Fruit fly (Drosophila melanogaster) whole organism, embryonic: Measurements from ENCODE around the gene lobo.

Experiments used
- BEAF-32 ChIP-seq: fragments of 200-800 bp; sonication (Bioruptor generic); optimal IDR thresholded peaks from 3 replicates; lab custom pipeline; 2017; ENCODE audit warnings: missing biosample characterization, missing genetic modification characterization, mild to moderate bottlenecking, moderate library complexity, missing genetic modification reagents
- CG10565 ChIP-seq: fragments of 200-800 bp; sonication (Bioruptor generic); optimal IDR thresholded peaks from 3 replicates; lab custom pipeline; 2016; ENCODE audit warnings: missing biosample characterization, mild to moderate bottlenecking, missing genetic modification characterization
- CG11398 ChIP-seq: fragments of 200-800 bp; sonication (Bioruptor generic); optimal IDR thresholded peaks from 2 replicates; lab custom pipeline; 2016; ENCODE audit warnings: missing biosample characterization, missing genetic modification characterization
- CG12219 ChIP-seq: fragments of 200-800 bp; sonication (Bioruptor generic); optimal IDR thresholded peaks from 3 replicates; lab custom pipeline; 2018; ENCODE audit warnings: missing biosample characterization, mild to moderate bottlenecking, missing genetic modification characterization
- CG1233 ChIP-seq: fragments of 200-800 bp; sonication (Bioruptor generic); optimal IDR thresholded peaks from 4 replicates; lab custom pipeline; 2018; ENCODE audit warnings: missing biosample characterization, mild to moderate bottlenecking, missing genetic modification characterization
- CG12659 ChIP-seq: fragments of 200-800 bp; sonication (Bioruptor generic); optimal IDR thresholded peaks from 3 replicates; lab custom pipeline; 2017; ENCODE audit warnings: mild to moderate bottlenecking, missing biosample characterization, missing genetic modification reagents, missing genetic modification characterization
- CG13424 ChIP-seq: fragments of 200-800 bp; sonication (Bioruptor generic); optimal IDR thresholded peaks from 2 replicates; lab custom pipeline; 2019; ENCODE audit warnings: missing biosample characterization, mild to moderate bottlenecking, missing genetic modification characterization, moderate library complexity
- CG18262 ChIP-seq: fragments of 200-800 bp; optimal IDR thresholded peaks from 3 replicates; lab custom pipeline; 2019; ENCODE audit warnings: missing biosample characterization, mild to moderate bottlenecking, missing genetic modification characterization, moderate library complexity
- CG18599 ChIP-seq: fragments of 200-800 bp; sonication (Bioruptor generic); optimal IDR thresholded peaks from 3 replicates; lab custom pipeline; 2017; ENCODE audit warnings: missing biosample characterization, missing genetic modification characterization, mild to moderate bottlenecking, moderate library complexity, missing genetic modification reagents
- CG2116 ChIP-seq: fragments of 200-800 bp; sonication (Bioruptor generic); optimal IDR thresholded peaks from 3 replicates; lab custom pipeline; 2018; ENCODE audit warnings: missing biosample characterization, mild to moderate bottlenecking, missing genetic modification characterization
- CG2129 ChIP-seq: fragments of 200-800 bp; sonication (Bioruptor generic); IDR thresholded peaks from 2 replicates; pipeline ENCODE4 v1.3.6; 2022; ENCODE audit warnings: missing biosample characterization, missing genetic modification characterization; ENCODE audit not compliant: partially characterized antibody
- CG2712 ChIP-seq: fragments of 200-800 bp; optimal IDR thresholded peaks from 3 replicates; lab custom pipeline; 2019; ENCODE audit warnings: missing biosample characterization, mild to moderate bottlenecking, missing genetic modification characterization, moderate library complexity
- CG3163 ChIP-seq: fragments of 200-800 bp; sonication (Bioruptor generic); optimal IDR thresholded peaks from 3 replicates; lab custom pipeline; 2016; ENCODE audit warnings: missing biosample characterization, missing genetic modification characterization
- CG3726 ChIP-seq: fragments of 200-800 bp; sonication (Bioruptor generic); IDR thresholded peaks from 3 replicates; pipeline ENCODE4, ENCODE4 v1.3.6; 2022; ENCODE audit warnings: missing biosample characterization, missing genetic modification characterization
- CG3847 ChIP-seq: fragments of 200-800 bp; sonication (Bioruptor generic); IDR thresholded peaks from 2 replicates; pipeline ENCODE4 v1.3.6; 2022; ENCODE audit warnings: missing biosample characterization, missing genetic modification characterization
- CG42726 ChIP-seq: fragments of 200-800 bp; sonication (Bioruptor generic); IDR thresholded peaks from 2 replicates; pipeline ENCODE4 v1.3.6; 2022; ENCODE audit warnings: missing biosample characterization, missing genetic modification characterization; ENCODE audit not compliant: partially characterized antibody
- CG5245 ChIP-seq: fragments of 200-800 bp; sonication (Bioruptor generic); optimal IDR thresholded peaks from 3 replicates; lab custom pipeline; 2016; ENCODE audit warnings: missing biosample characterization, missing genetic modification characterization
- CG6254 ChIP-seq: fragments of 200-800 bp; sonication (Bioruptor generic); optimal IDR thresholded peaks from 3 replicates; lab custom pipeline; 2017; ENCODE audit warnings: mild to moderate bottlenecking, missing biosample characterization, missing genetic modification reagents, missing genetic modification characterization
- CG6854 ChIP-seq: fragments of 200-800 bp; sonication (Bioruptor generic); optimal IDR thresholded peaks from 3 replicates; lab custom pipeline; 2017; ENCODE audit warnings: missing biosample characterization, mild to moderate bottlenecking, missing genetic modification characterization
- CG7745 ChIP-seq: fragments of 200-800 bp; sonication (Bioruptor generic); optimal IDR thresholded peaks from 2 replicates; lab custom pipeline; 2018; ENCODE audit warnings: missing biosample characterization, mild to moderate bottlenecking, missing genetic modification characterization, moderate library complexity
- CG7786 ChIP-seq: fragments of 200-800 bp; sonication (Bioruptor generic); optimal IDR thresholded peaks from 2 replicates; lab custom pipeline; 2016; ENCODE audit warnings: missing biosample characterization, missing genetic modification characterization
- CG7928 ChIP-seq: fragments of 200-800 bp; sonication (Bioruptor generic); optimal IDR thresholded peaks from 2 replicates; lab custom pipeline; 2017; ENCODE audit warnings: missing biosample characterization, mild to moderate bottlenecking, missing genetic modification characterization
- CG9727 ChIP-seq: fragments of 200-800 bp; sonication (Bioruptor generic); optimal IDR thresholded peaks from 3 replicates; lab custom pipeline; 2017; ENCODE audit warnings: missing biosample characterization, mild to moderate bottlenecking, missing genetic modification characterization
- CG9817 ChIP-seq: fragments of 200-800 bp; sonication (Bioruptor generic); optimal IDR thresholded peaks from 2 replicates; lab custom pipeline; 2018; ENCODE audit warnings: missing biosample characterization, mild to moderate bottlenecking, missing genetic modification characterization, moderate library complexity
- CoRest ChIP-seq: fragments of 200-800 bp; sonication (Bioruptor generic); optimal IDR thresholded peaks from 3 replicates; lab custom pipeline; 2018; ENCODE audit warnings: missing biosample characterization, mild to moderate bottlenecking, missing genetic modification characterization, moderate library complexity
- Fer2 ChIP-seq: fragments of 200-800 bp; sonication (Bioruptor generic); optimal IDR thresholded peaks from 2 replicates; lab custom pipeline; 2018; ENCODE audit warnings: missing biosample characterization, mild to moderate bottlenecking, missing genetic modification characterization, moderate library complexity
- HLH3B ChIP-seq: fragments of 200-800 bp; sonication (Bioruptor generic); IDR thresholded peaks from 2 replicates; pipeline ENCODE4 v1.3.6; 2022; ENCODE audit warnings: missing biosample characterization, missing genetic modification characterization
- HmgD ChIP-seq: fragments of 200-800 bp; sonication (Bioruptor generic); optimal IDR thresholded peaks from 3 replicates; lab custom pipeline; 2016; ENCODE audit warnings: missing biosample characterization, missing genetic modification characterization
- Med ChIP-seq: fragments of 200-800 bp; sonication (Bioruptor generic); peaks from one replicate; lab custom pipeline; 2016; ENCODE audit warnings: missing biosample characterization, missing genetic modification characterization, mild to moderate bottlenecking, inconsistent platforms, moderate library complexity
- Myb ChIP-seq: fragments of 200-800 bp; sonication (Bioruptor generic); optimal IDR thresholded peaks from 2 replicates; lab custom pipeline; 2016; ENCODE audit warnings: missing biosample characterization, missing genetic modification characterization
- NC2α ChIP-seq: fragments of 200-800 bp; sonication (Bioruptor generic); optimal IDR thresholded peaks from 2 replicates; lab custom pipeline; 2016; ENCODE audit warnings: missing biosample characterization, missing genetic modification characterization
- PHDP ChIP-seq: fragments of 200-800 bp; sonication (Bioruptor generic); optimal IDR thresholded peaks from 3 replicates; lab custom pipeline; 2018; ENCODE audit warnings: missing biosample characterization, mild to moderate bottlenecking, missing genetic modification characterization, moderate library complexity
- Scr ChIP-seq: fragments of 200-800 bp; sonication (Bioruptor generic); IDR thresholded peaks from 2 replicates; pipeline ENCODE4 v1.3.6; 2022; ENCODE audit warnings: missing biosample characterization, missing genetic modification characterization; ENCODE audit not compliant: partially characterized antibody
- Side ChIP-seq: fragments of 200-800 bp; sonication (Bioruptor generic); optimal IDR thresholded peaks from 2 replicates; lab custom pipeline; 2016; ENCODE audit warnings: missing biosample characterization, missing genetic modification characterization
- br ChIP-seq: fragments of >200 bp; optimal IDR thresholded peaks from 2 replicates; lab custom pipeline; 2017
- chn ChIP-seq: fragments of 200-800 bp; sonication (Bioruptor generic); optimal IDR thresholded peaks from 2 replicates; lab custom pipeline; 2016; ENCODE audit warnings: missing biosample characterization, missing genetic modification characterization
- disco-r ChIP-seq: fragments of 200-800 bp; sonication (Bioruptor generic); optimal IDR thresholded peaks from 2 replicates; lab custom pipeline; 2016; ENCODE audit warnings: missing biosample characterization, missing genetic modification characterization
- gt ChIP-seq: fragments of 200-800 bp; sonication (Bioruptor generic); IDR thresholded peaks from 2 replicates; pipeline ENCODE4 v1.3.6; 2022; ENCODE audit warnings: missing biosample characterization, missing genetic modification characterization
- hth ChIP-seq: fragments of >200 bp; optimal IDR thresholded peaks from 2 replicates; lab custom pipeline; 2017; ENCODE audit warnings: inconsistent platforms
- kah ChIP-seq: fragments of 200-800 bp; sonication (Bioruptor generic); optimal IDR thresholded peaks from 2 replicates; lab custom pipeline; 2018; ENCODE audit warnings: missing biosample characterization, mild to moderate bottlenecking, missing genetic modification characterization
- knrl ChIP-seq: fragments of 200-800 bp; sonication (Bioruptor generic); IDR thresholded peaks from 3 replicates; pipeline ENCODE4 v1.3.6; 2022; ENCODE audit warnings: missing biosample characterization, missing genetic modification characterization; ENCODE audit not compliant: partially characterized antibody
- mam ChIP-seq: fragments of 200-800 bp; sonication (Bioruptor generic); optimal IDR thresholded peaks from 3 replicates; lab custom pipeline; 2016; ENCODE audit warnings: missing biosample characterization, missing genetic modification characterization
- pan ChIP-seq, 4 experiments: fragments of >200 bp in 3 of 4; fragments of 200-800 bp in 1 of 4; sonication (Bioruptor generic) in 1 of 4; optimal IDR thresholded peaks in 3 of 4; IDR thresholded peaks in 1 of 4; 2 replicates each; pipeline versions ENCODE4 v1.3.6 to Lab custom; 2017 to 2022; ENCODE audit warnings: missing biosample characterization in 2 of 4, missing genetic modification characterization in 2 of 4, mixed read lengths in 1 of 4
- stc ChIP-seq: fragments of 200-800 bp; sonication (Bioruptor generic); IDR thresholded peaks from 2 replicates; pipeline ENCODE4 v1.3.6; 2022; ENCODE audit warnings: missing biosample characterization, missing genetic modification characterization
- sug ChIP-seq: fragments of 200-800 bp; optimal IDR thresholded peaks from 2 replicates; lab custom pipeline; 2019; ENCODE audit warnings: missing biosample characterization, mild to moderate bottlenecking, missing genetic modification characterization, moderate library complexity
- unc-4 ChIP-seq: fragments of 200-800 bp; sonication (Bioruptor generic); IDR thresholded peaks from 2 replicates; pipeline ENCODE4 v1.3.6; 2022; ENCODE audit warnings: missing biosample characterization, missing genetic modification characterization; ENCODE audit not compliant: partially characterized antibody
- wek ChIP-seq: fragments of 200-800 bp; sonication (Bioruptor generic); optimal IDR thresholded peaks from 3 replicates; lab custom pipeline; 2018; ENCODE audit warnings: missing biosample characterization, mild to moderate bottlenecking, missing genetic modification characterization, moderate library complexity
- zf30C ChIP-seq: fragments of 200-800 bp; sonication (Bioruptor generic); optimal IDR thresholded peaks from 3 replicates; lab custom pipeline; 2018; ENCODE audit warnings: missing biosample characterization, mild to moderate bottlenecking, missing genetic modification characterization

lobo gene

DNA sequence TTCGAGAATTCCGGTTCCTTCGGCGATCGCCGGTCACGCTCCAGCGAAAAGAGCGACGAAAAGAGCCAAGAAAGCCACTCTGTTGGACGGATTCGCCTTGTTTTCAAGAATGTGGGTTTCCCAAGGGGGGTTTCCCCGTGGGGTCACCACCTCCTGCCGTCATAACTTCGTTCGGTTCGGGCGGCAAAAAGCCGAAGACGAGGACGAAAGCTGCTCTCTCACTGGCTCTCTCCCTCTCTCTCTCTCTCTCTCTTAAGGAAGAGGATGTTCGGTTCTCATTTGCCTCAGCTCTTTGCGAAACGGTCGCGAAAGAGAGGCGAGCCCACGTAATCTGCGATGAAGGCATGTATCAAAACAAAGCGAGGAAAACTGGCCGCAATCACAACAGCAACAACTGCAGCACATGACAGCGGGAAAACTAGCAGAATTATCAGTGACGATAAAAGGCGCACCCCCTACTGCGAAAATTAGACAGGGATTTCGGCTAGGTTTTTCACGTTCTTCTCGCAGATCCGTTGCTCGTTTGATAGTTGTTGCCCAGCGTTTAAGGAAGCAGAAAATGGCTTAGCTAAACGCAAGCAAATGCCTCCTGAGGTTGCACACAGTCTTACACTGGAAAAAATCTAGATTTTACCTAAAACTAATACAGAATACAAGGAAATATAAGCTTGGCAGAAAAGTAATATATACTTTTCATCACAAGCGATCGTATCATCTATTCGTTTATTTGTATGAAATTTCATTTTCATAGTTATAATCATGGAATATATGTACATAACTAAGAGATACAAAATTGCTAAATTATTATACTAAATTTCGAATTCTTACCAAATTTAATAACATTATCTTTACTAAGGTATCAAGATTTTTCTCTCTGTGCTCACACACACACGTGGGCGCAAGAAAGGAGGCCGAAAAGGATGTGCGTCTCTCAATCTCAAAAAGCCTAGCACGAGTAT lies 9.8 kb downstream of the lobo start, which contains the start of gene dan (continued):
- no peak for TF ChIP-seq CG2129
- TF ChIP-seq gt = no peak
- TF ChIP-seq CG1233 = no peak
- TF ChIP-seq br (lab: Kevin White, UChicago) = no peak
- TF ChIP-seq CG3847 (GFP tag; lab: Robert Waterston, UW) = no peak
- TF ChIP-seq kah (GFP tag; lab: Kevin White, UChicago) = no peak
- peak; percentile 66 for TF ChIP-seq CG2712 (tag; lab: Kevin White, UChicago)
- TF ChIP-seq zf30C (GFP tag; lab: Kevin White, UChicago) = peak; percentile 86
- TF ChIP-seq CG42726 (GFP tag; lab: Robert Waterston, UW) = no peak
- TF ChIP-seq Myb (GFP tag; lab: Kevin White, UChicago) = no peak
- TF ChIP-seq CG5245 = no peak
- no peak for TF ChIP-seq Med (GFP tag; lab: Kevin White, UChicago)
- no peak for TF ChIP-seq CG7928
- no peak for TF ChIP-seq CG6854
- TF ChIP-seq Scr (GFP tag; lab: Robert Waterston, UW) = no peak
- peak; percentile 82 for TF ChIP-seq CG9727 (GFP tag; lab: Kevin White, UChicago)
- no peak for TF ChIP-seq chn (GFP tag; lab: Kevin White, UChicago)
- peak; percentile 61 for TF ChIP-seq CG13424 (tag; lab: Kevin White, UChicago)
- no peak for TF ChIP-seq unc-4 (GFP tag; lab: Robert Waterston, UW)
- no peak for TF ChIP-seq BEAF-32 (GFP tag; lab: Kevin White, UChicago)
- no peak for TF ChIP-seq wek (GFP tag; lab: Kevin White, UChicago)
- TF ChIP-seq pan (optimal IDR thresholded peaks at IDR 0.05; lab: Kevin White, UChicago) = no peak
- TF ChIP-seq pan (GFP tag; optimal IDR thresholded peaks at IDR 0.05 in 1 of 2, IDR thresholded peaks at IDR 0.05 in 1 of 2) = no peak
- TF ChIP-seq CG12659 = peak; percentile 37
- no peak for TF ChIP-seq Side
- TF ChIP-seq CG11398 (GFP tag; lab: Kevin White, UChicago) = no peak
- TF ChIP-seq HLH3B = no peak
- peak; percentile 74 for TF ChIP-seq CG18262 (tag; lab: Kevin White, UChicago)
- TF ChIP-seq CG12219 (GFP tag; lab: Kevin White, UChicago) = no peak
- no peak for TF ChIP-seq mam
- peak; percentile 49 for TF ChIP-seq PHDP
- TF ChIP-seq CG3726 (GFP tag; lab: Robert Waterston, UW) = no peak
- TF ChIP-seq CG10565 (GFP tag; lab: Kevin White, UChicago) = no peak
- no peak for TF ChIP-seq stc (GFP tag; lab: Robert Waterston, UW)
- TF ChIP-seq CG9817 = peak; percentile 39
- TF ChIP-seq NC2α (GFP tag; lab: Kevin White, UChicago) = no peak
- TF ChIP-seq CG7786 (GFP tag; lab: Kevin White, UChicago) = no peak
- TF ChIP-seq knrl (GFP tag; lab: Robert Waterston, UW) = no peak
- TF ChIP-seq HmgD (GFP tag; lab: Kevin White, UChicago) = no peak
- no peak for TF ChIP-seq sug
- TF ChIP-seq CoRest (tag; lab: Kevin White, UChicago) = peak; percentile 68
- no peak for TF ChIP-seq disco-r (GFP tag; lab: Kevin White, UChicago)
- no peak for TF ChIP-seq hth
- TF ChIP-seq Fer2 = no peak
- no peak for TF ChIP-seq CG7745
- TF ChIP-seq CG18599 = peak; percentile 54
- peak; percentile 65 for TF ChIP-seq CG3163
- TF ChIP-seq CG2116 (GFP tag; lab: Kevin White, UChicago) = no peak
- TF ChIP-seq CG6254 (GFP tag; lab: Kevin White, UChicago) = no peak
